Fruit fly (Drosophila melanogaster) whole organism: ENCODE measurements around the gene CG32237.

Experiments used
- CG8478 ChIP-seq: fragments of >200 bp; optimal IDR thresholded peaks from 2 replicates; lab custom pipeline; 2018; ENCODE audit warnings: inconsistent platforms
- usp ChIP-seq: fragments of >200 bp; optimal IDR thresholded peaks from 2 replicates; lab custom pipeline; 2017; ENCODE audit warnings: missing biosample characterization, missing genetic modification characterization, mixed read lengths

DNA sequence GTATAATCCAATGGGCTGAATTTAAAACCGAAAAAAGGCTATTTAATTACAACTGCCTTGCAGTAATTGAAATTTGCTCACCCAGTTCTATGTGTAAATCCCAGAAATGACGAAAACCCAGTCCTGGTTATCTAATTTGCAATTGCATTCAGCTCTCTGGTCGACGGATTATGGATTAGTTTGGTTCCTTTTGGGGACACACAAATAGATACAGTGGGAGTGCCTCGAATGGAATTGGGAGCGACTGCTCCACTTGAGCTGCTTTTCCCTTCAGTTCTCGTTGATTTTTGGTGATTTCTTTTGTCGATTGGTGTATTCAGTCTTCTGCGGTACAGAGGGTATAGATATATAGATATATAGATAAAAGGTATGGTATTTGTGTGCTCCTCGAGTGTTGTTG is 18.8 kb downstream of the CG32237 start, which contains the start of gene CG13708:
- TF ChIP-seq CG8478 (lab: Kevin White, UChicago), result no peak
- no peak for TF ChIP-seq usp
